Worm (Caenorhabditis elegans): ENCODE measurements around the gene clec-74.

Gene clec-74

DNA sequence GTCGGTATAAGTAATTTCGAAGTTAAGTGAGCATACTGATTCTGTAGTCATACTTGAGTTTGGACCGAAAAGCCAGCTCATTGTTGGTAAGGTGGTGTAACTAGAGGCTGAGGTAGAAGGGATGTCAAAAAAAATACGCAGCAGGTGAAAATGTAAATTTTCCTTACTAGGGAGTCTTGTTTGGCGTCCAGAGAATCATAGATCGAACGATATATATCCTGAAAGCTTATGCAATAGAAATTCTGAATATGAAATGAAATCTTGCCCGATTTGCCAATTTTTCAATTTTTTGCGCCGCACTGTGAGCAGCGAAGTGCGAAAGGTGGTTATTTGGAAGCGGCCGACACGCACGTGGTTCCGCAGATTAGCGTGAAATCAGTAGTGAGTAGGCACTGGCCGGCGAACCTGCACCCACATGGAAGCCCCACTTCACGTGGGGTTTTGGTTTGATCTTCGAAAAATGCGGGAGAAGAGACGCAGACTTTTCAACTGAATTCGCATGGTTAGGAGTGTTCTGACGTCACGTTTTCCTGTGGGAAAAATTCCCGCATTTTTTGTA lies 21.2 kb downstream of the clec-74 start, which contains the start of gene srh-220:
srh-220 (minus strand) TSS at position 51 of the 559 bp plus-strand sequence.
- TF ChIP-seq unc-30 (tag; optimal IDR thresholded peaks at IDR 0.05) (no peak), nhr-19 (GFP tag; conservative IDR thresholded peaks at IDR 0.05) (no peak), rnt-1 (tag; optimal IDR thresholded peaks at IDR 0.05) (no peak), sox-4 (tag; optimal IDR thresholded peaks at IDR 0.05) (no peak)

DNA sequence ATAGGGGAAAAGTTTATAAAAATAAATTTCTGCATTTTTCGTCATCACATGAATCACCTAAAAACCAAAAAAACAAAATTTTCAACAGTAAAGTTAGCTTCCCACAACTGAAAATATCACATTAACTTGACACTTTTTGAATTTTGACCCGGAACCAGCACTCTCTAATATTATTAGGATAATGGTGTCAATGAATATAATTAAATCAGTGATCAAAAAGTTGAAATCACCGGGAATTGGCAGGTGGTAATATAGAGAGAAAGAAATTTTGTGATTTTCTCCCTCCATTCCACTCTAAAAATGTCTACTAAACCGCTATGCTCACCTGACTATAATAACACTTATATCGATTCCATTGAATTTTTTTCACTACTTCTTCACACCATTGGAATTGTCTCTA lies 22.7 kb downstream of the clec-74 start, which contains the start of gene srh-222:
srh-222 (plus strand) TSS at position 301 of the 400 bp plus-strand sequence.
- TF ChIP-seq aly-2 (tag; optimal IDR thresholded peaks at IDR 0.05), result no peak
- no peak for TF ChIP-seq rnt-1 (tag; optimal IDR thresholded peaks at IDR 0.05)
- no peak for TF ChIP-seq sox-4 (tag; optimal IDR thresholded peaks at IDR 0.05)

DNA sequence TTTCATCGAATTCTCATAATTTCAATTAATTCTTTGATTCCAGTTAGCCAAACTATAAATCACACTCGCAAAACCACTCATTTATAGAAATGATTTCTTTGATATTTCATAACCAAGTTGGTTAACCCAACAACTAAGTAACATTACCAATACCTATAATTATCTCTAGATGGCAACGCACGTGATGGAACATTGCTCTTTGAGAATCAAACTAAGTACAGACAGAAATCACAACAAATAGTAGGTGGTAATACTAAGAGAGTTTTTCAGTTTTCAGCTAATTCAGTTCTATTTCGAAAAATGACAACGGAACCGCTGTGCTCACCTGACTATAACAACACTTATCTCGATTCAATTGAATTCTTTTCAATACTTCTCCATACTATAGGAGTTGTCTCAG lies 24.8 kb downstream of the clec-74 start, which contains the start of gene srh-223:
srh-223 (plus strand) TSS at position 301 of the 400 bp plus-strand sequence.
- TF ChIP-seq grh-1 (GFP tag; IDR thresholded peaks at IDR 0.05), result no peak
- no peak for TF ChIP-seq hlh-4 (tag; optimal IDR thresholded peaks at IDR 0.05)
- TF ChIP-seq mef-2 (tag; optimal IDR thresholded peaks at IDR 0.05), result no peak
- no peak for TF ChIP-seq hlh-17 (GFP tag; optimal IDR thresholded peaks at IDR 0.05; ENCODE audit: borderline replicate concordance)

DNA sequence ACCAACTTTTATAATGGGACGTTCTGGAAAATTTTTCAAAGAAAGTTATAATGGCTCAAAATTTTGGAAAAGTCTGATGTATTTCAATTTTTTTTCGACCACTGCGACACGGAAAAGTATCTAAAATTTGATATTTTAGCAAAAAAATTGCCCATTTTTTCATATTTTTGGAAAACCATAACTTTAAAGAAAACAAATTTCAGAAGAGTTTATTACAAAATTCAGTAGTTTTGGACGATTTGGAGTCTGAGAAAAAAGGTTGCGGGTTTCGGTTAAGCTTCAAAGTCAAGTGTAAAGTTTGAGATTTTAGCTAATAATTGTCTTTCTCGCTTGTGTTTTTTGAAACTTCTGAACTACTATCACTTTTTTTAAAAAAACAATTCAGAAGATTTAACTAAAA lies 31.3 kb downstream of the clec-74 start:
- no peak for TF ChIP-seq lir-3 (tag; optimal IDR thresholded peaks at IDR 0.05; ENCODE audit: poor library complexity)
- TF ChIP-seq skn-1 (tag; optimal IDR thresholded peaks at IDR 0.05), result no peak
- TF ChIP-seq snpc-4 (tag; optimal IDR thresholded peaks at IDR 0.05), result no peak
- no peak for TF ChIP-seq egl-27 (tag; optimal IDR thresholded peaks at IDR 0.05)
- TF ChIP-seq nhr-85 (tag), result no peak
- no peak for TF ChIP-seq sox-4 (tag; optimal IDR thresholded peaks at IDR 0.05)

DNA sequence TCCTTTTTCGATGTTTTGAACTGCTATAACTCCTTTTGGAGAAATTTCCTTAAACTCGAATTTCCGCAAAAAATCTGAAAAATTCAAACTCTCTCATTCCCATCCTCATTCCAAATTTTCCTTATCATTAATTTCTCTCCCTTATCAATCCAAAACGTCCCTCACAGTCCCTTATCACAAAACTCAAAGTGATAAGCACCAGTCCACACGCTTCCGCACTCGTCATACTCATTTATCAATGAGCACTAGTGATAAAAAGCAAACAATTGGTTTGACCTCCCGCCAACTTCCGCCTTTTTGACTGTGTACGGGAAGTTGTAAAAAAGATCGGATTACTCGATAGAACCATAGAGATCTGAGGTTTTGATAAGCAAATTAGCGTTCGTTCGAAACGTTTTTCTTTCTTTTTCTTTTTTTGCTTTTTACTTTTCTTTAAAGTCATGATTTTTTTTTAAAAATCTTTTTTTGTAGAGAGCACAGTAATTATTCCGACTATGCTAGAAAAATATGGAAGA lies 31.9 kb downstream of the clec-74 start, which contains the start of gene clec-78:
clec-78 (plus strand) TSS at position 465 of the 515 bp plus-strand sequence.
- TF ChIP-seq mdl-1 (tag; optimal IDR thresholded peaks at IDR 0.05), result peak in 1 of 2 experiments; percentile 45
- TF ChIP-seq mab-9 (GFP tag; IDR thresholded peaks at IDR 0.05), result no peak
- TF ChIP-seq jun-1 (tag; optimal IDR thresholded peaks at IDR 0.05), result peak; percentile 98
- TF ChIP-seq elt-2 (tag; optimal IDR thresholded peaks at IDR 0.05), result peak; percentile 100
- TF ChIP-seq efl-3 (GFP tag; optimal IDR thresholded peaks at IDR 0.05), result no peak
- peak; percentile 87 for TF ChIP-seq tlp-1 (tag; optimal IDR thresholded peaks at IDR 0.05)
- TF ChIP-seq lin-35 (GFP tag; optimal IDR thresholded peaks at IDR 0.05), result peak in 1 of 2 experiments; percentile 61
- TF ChIP-seq pqm-1 (tag; optimal IDR thresholded peaks at IDR 0.05), result peak; percentile 98
- TF ChIP-seq fos-1 (tag; optimal IDR thresholded peaks at IDR 0.05), result no peak
- TF ChIP-seq nhr-90 (tag; optimal IDR thresholded peaks at IDR 0.05; ENCODE audit: poor library complexity), result peak; percentile 3
- peak; percentile 67 for TF ChIP-seq pax-3 (tag; optimal IDR thresholded peaks at IDR 0.05)

DNA sequence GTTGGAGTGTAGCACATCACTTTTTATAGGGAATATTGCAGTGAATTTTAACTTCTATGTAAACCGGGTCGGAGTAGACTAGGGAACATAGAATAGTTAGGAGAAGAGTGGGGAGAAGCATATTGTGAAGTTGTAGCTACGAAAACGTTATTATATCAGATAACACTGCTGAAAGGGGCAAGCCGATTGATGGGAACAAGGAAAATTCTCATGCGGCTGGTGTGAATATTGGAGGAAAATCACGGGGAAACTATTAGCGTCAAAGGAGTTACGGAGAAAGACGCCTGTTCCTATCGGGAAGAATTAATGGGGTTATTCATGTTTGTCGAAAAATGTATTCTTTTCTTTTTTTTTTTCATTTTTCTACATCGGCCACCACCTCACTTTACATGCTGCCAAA lies 36.5 kb downstream of the clec-74 start, which contains the start of gene F47C12.6:
F47C12.6 (minus strand) TSS at position 101 of the 400 bp plus-strand sequence.
- TF ChIP-seq unc-30 (tag; optimal IDR thresholded peaks at IDR 0.05) (no peak), mef-2 (tag; optimal IDR thresholded peaks at IDR 0.05) (no peak), irx-1 (tag; optimal IDR thresholded peaks at IDR 0.05) (no peak), snu-23 (GFP tag; optimal IDR thresholded peaks at IDR 0.05) (no peak), dpl-1 (GFP tag; optimal IDR thresholded peaks at IDR 0.05) (no peak), F16B12.6 (tag; optimal IDR thresholded peaks at IDR 0.05) (no peak), lsy-2 (tag; optimal IDR thresholded peaks at IDR 0.05) (no peak), lin-14 (GFP tag; optimal IDR thresholded peaks at IDR 0.05) (no peak), grh-1 (GFP tag; IDR thresholded peaks at IDR 0.05) (no peak)
